Worm (Caenorhabditis elegans) whole organism, midembryonic: Measurements from ENCODE around the gene ssp-10.

Experiments
- T22C8.4 ChIP-seq: fragments of 200-800 bp; sonication (Bioruptor generic); IDR thresholded peaks from 2 replicates; pipeline ENCODE4 v1.3.6; 2022; ENCODE audit warnings: missing genetic modification characterization, missing compliant biosample characterization
- flt-1 ChIP-seq: fragments of 200-800 bp; sonication (Bioruptor generic); IDR thresholded peaks from 2 replicates; pipeline ENCODE4 v1.3.6; 2022; ENCODE audit warnings: missing genetic modification characterization, missing compliant biosample characterization
- klf-2 ChIP-seq: fragments of 200-800 bp; sonication (Bioruptor generic); conservative IDR thresholded peaks from 2 replicates; pipeline ENCODE4 v1.3.6; 2022; ENCODE audit warnings: missing genetic modification reagents, missing genetic modification characterization, missing compliant biosample characterization
- med-1 ChIP-seq: sonication (generic microtip); optimal IDR thresholded peaks from 2 replicates; lab custom pipeline; 2017; ENCODE audit warnings: missing genetic modification characterization, mild to moderate bottlenecking, missing compliant biosample characterization, antibody characterized with exemption, missing genetic modification reagents; ENCODE audit not compliant: insufficient read depth
- ref-1 ChIP-seq: fragments of 200-800 bp; sonication (Bioruptor generic); conservative IDR thresholded peaks from 2 replicates; pipeline ENCODE4 v1.3.6; 2022; ENCODE audit warnings: missing genetic modification reagents, missing genetic modification characterization, missing compliant biosample characterization
- tab-1 ChIP-seq: fragments of 200-800 bp; sonication (Bioruptor generic); IDR thresholded peaks from 2 replicates; pipeline ENCODE4 v1.3.6; 2022; ENCODE audit warnings: missing genetic modification characterization, missing compliant biosample characterization
- ztf-23 ChIP-seq: fragments of 200-800 bp; sonication (Bioruptor generic); IDR thresholded peaks from 2 replicates; pipeline ENCODE4 v1.3.6; 2022; ENCODE audit warnings: missing genetic modification reagents, missing genetic modification characterization, missing compliant biosample characterization
- ztf-29 ChIP-seq: fragments of 200-800 bp; sonication (Bioruptor generic); IDR thresholded peaks from 2 replicates; pipeline ENCODE4 v1.3.6; 2022; ENCODE audit warnings: missing genetic modification reagents, missing genetic modification characterization, missing compliant biosample characterization

DNA sequence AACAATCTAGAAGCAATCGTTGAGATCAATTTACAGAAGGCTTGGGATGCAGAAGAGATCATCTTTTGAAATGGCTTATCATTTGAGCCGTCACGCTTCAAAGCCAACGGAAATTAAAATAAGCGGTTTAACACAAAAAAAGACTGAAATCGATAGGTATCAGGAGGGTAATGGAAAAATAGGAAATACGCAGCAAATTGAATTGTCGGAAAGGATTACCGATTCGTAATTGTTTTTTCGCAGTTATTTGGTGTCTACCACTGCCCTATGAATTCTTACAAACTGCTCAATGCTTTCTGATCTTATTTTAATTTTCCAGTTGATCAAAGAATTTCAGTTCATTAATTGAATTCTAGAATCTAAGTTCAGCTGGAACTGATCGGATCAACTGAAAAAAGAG lies 39.3 kb downstream of the ssp-10 start:
- TF ChIP-seq med-1 (GFP tag; lab: Kevin White, UChicago), result no peak
- TF ChIP-seq ztf-23 (GFP tag; lab: Robert Waterston, UW), result no peak
- TF ChIP-seq flt-1, result no peak
- no peak for TF ChIP-seq klf-2 (GFP tag; lab: Robert Waterston, UW)
- TF ChIP-seq ztf-29 (GFP tag; lab: Robert Waterston, UW), result no peak
- no peak for TF ChIP-seq T22C8.4
- TF ChIP-seq ref-1 (GFP tag; lab: Robert Waterston, UW), result no peak
- TF ChIP-seq tab-1 (GFP tag; lab: Robert Waterston, UW), result no peak
